Worm (Caenorhabditis elegans) whole organism, young adult: ENCODE data around the gene prde-1.
A peak's percentile ranks its signal among the peaks of the same experiment; 100 is the strongest.

Experiments used
- B0261.1 ChIP-seq: sonication (generic microtip); optimal IDR thresholded peaks from 2 replicates; lab custom pipeline; 2016; ENCODE audit warnings: mild to moderate bottlenecking, missing genetic modification characterization, moderate library complexity, missing compliant biosample characterization
- D2030.7 ChIP-seq: fragments of 200-800 bp; sonication (Bioruptor generic); IDR thresholded peaks from 2 replicates; pipeline ENCODE4 v1.3.6; 2022; ENCODE audit warnings: missing genetic modification reagents, missing genetic modification characterization, missing compliant biosample characterization
- Y67H2A.10 ChIP-seq: fragments of 200-800 bp; sonication (Bioruptor generic); conservative IDR thresholded peaks from 2 replicates; pipeline ENCODE4 v1.3.6; 2022; ENCODE audit warnings: missing genetic modification reagents, missing genetic modification characterization, missing compliant biosample characterization
- Y95B8A.8 ChIP-seq: fragments of 200-800 bp; sonication (Bioruptor generic); IDR thresholded peaks from 2 replicates; pipeline ENCODE4 v1.3.6; 2022; ENCODE audit warnings: missing genetic modification reagents, missing genetic modification characterization, missing compliant biosample characterization
- ZK185.1 ChIP-seq: sonication (generic microtip); optimal IDR thresholded peaks from 2 replicates; lab custom pipeline; 2016; ENCODE audit warnings: mild to moderate bottlenecking, missing genetic modification characterization, missing compliant biosample characterization; ENCODE audit not compliant: poor library complexity, severe bottlenecking
- ama-1 ChIP-seq, 3 experiments: fragments of 150-350 bp in 1 of 3; sonication (generic microtip) in 2 of 3; optimal IDR thresholded peaks; 2 replicates each; lab custom pipeline; 2014 to 2018; ENCODE audit warnings: missing biosample characterization in 2 of 3, missing genetic modification characterization in 2 of 3, missing genetic modification reagents in 2 of 3
- atf-7 ChIP-seq: sonication (generic microtip); optimal IDR thresholded peaks from 2 replicates; lab custom pipeline; 2017; ENCODE audit warnings: mild to moderate bottlenecking, missing genetic modification characterization, missing compliant biosample characterization
- attf-3 ChIP-seq: fragments of 200-800 bp; sonication (Bioruptor generic); conservative IDR thresholded peaks from 2 replicates; pipeline ENCODE4 v1.3.6; 2022; ENCODE audit warnings: missing genetic modification reagents, missing genetic modification characterization, missing compliant biosample characterization
- cebp-2 ChIP-seq: fragments of 200-800 bp; sonication (Bioruptor generic); IDR thresholded peaks from 2 replicates; pipeline ENCODE4 v1.3.6; 2022; ENCODE audit warnings: missing genetic modification characterization, missing compliant biosample characterization
- die-1 ChIP-seq: sonication (generic microtip); optimal IDR thresholded peaks from 2 replicates; lab custom pipeline; 2016; ENCODE audit warnings: missing genotype, mild to moderate bottlenecking, missing genetic modification characterization, missing compliant biosample characterization
- egl-44 ChIP-seq: fragments of 200-800 bp; sonication (Bioruptor generic); IDR thresholded peaks from 2 replicates; pipeline ENCODE4 v1.3.6; 2022; ENCODE audit warnings: missing genetic modification reagents, missing genetic modification characterization, missing compliant biosample characterization
- hlh-12 ChIP-seq: sonication (generic microtip); optimal IDR thresholded peaks from 2 replicates; lab custom pipeline; 2016; ENCODE audit warnings: missing genetic modification characterization, missing compliant biosample characterization
- hlh-26 ChIP-seq: fragments of 200-800 bp; sonication (Bioruptor generic); conservative IDR thresholded peaks from 2 replicates; pipeline ENCODE4 v1.3.6; 2022; ENCODE audit warnings: missing genetic modification reagents, missing genetic modification characterization, missing compliant biosample characterization
- hmg-1.2 ChIP-seq: fragments of 200-800 bp; sonication (Bioruptor generic); IDR thresholded peaks from 2 replicates; pipeline ENCODE4 v1.3.6; 2022; ENCODE audit warnings: missing genetic modification reagents, missing genetic modification characterization, missing compliant biosample characterization
- hrde-1 ChIP-seq: sonication (generic microtip); optimal IDR thresholded peaks from 2 replicates; lab custom pipeline; 2016; ENCODE audit warnings: missing genetic modification characterization, mild to moderate bottlenecking, missing compliant biosample characterization, moderate library complexity, missing genotype, missing genetic modification reagents, borderline replicate concordance
- hsf-1 ChIP-seq: fragments of 200-800 bp; sonication (Bioruptor generic); IDR thresholded peaks from 2 replicates; pipeline ENCODE4 v1.3.6; 2022; ENCODE audit warnings: missing genetic modification reagents, missing genetic modification characterization, missing compliant biosample characterization
- lin-54 ChIP-seq: fragments of 200-800 bp; sonication (Bioruptor generic); optimal IDR thresholded peaks from 2 replicates; lab custom pipeline; 2018; ENCODE audit warnings: mild to moderate bottlenecking, missing genetic modification characterization, missing compliant biosample characterization
- madf-6 ChIP-seq: fragments of 200-800 bp; sonication (Bioruptor generic); IDR thresholded peaks from 2 replicates; pipeline ENCODE4 v1.3.6; 2022; ENCODE audit warnings: missing genetic modification reagents, missing genetic modification characterization, missing compliant biosample characterization
- madf-8 ChIP-seq: fragments of 200-800 bp; sonication (Bioruptor generic); conservative IDR thresholded peaks from 2 replicates; pipeline ENCODE4 v1.3.6; 2022; ENCODE audit warnings: missing genetic modification reagents, missing genetic modification characterization, missing compliant biosample characterization
- mel-28 ChIP-seq: sonication (generic microtip); optimal IDR thresholded peaks from 2 replicates; lab custom pipeline; 2016; ENCODE audit warnings: borderline replicate concordance, mild to moderate bottlenecking, missing genetic modification characterization, missing compliant biosample characterization
- mes-4 ChIP-seq: sonication (generic microtip); optimal IDR thresholded peaks from 2 replicates; lab custom pipeline; 2016; ENCODE audit warnings: missing genotype, missing genetic modification characterization, missing compliant biosample characterization
- mxl-1 ChIP-seq: sonication (generic microtip); optimal IDR thresholded peaks from 2 replicates; lab custom pipeline; 2016; ENCODE audit warnings: missing genetic modification characterization, missing compliant biosample characterization
- nfya-2 ChIP-seq: fragments of 200-800 bp; sonication (Bioruptor generic); IDR thresholded peaks from 2 replicates; pipeline ENCODE4 v1.3.6; 2022; ENCODE audit warnings: missing genetic modification reagents, missing genetic modification characterization, missing compliant biosample characterization
- nhr-90 ChIP-seq: sonication (generic microtip); optimal IDR thresholded peaks from 2 replicates; lab custom pipeline; 2016; ENCODE audit warnings: missing genotype, mild to moderate bottlenecking, missing genetic modification characterization, missing compliant biosample characterization
- pbrm-1 ChIP-seq: fragments of 200-800 bp; sonication (Bioruptor generic); IDR thresholded peaks from 2 replicates; pipeline ENCODE4 v1.3.6; 2022; ENCODE audit warnings: missing genetic modification reagents, missing genetic modification characterization, missing compliant biosample characterization
- rpc-1 ChIP-seq, 2 experiments: fragments of 150-350 bp in 1 of 2; sonication (generic microtip) in 1 of 2; optimal IDR thresholded peaks; 2 replicates each; lab custom pipeline; 2014 to 2018; ENCODE audit warnings: missing biosample characterization in 1 of 2, missing genetic modification characterization in 1 of 2, missing genetic modification reagents in 1 of 2, missing genotype in 1 of 2
- sdz-38 ChIP-seq: sonication (generic microtip); optimal IDR thresholded peaks from 2 replicates; lab custom pipeline; 2016; ENCODE audit warnings: missing genotype, missing genetic modification characterization, missing compliant biosample characterization
- sea-2 ChIP-seq: fragments of 200-800 bp; sonication (Bioruptor generic); IDR thresholded peaks from 2 replicates; pipeline ENCODE4 v1.3.6; 2022; ENCODE audit warnings: missing genetic modification characterization, missing compliant biosample characterization
- snpc-1.1 ChIP-seq: sonication (generic microtip); optimal IDR thresholded peaks from 2 replicates; lab custom pipeline; 2017; ENCODE audit warnings: missing genetic modification characterization, mild to moderate bottlenecking, missing compliant biosample characterization, antibody characterized with exemption, moderate library complexity, missing genotype, missing genetic modification reagents; ENCODE audit not compliant: insufficient read depth
- somi-1 ChIP-seq: fragments of 200-800 bp; sonication (Bioruptor generic); optimal IDR thresholded peaks from 2 replicates; lab custom pipeline; 2018; ENCODE audit warnings: mild to moderate bottlenecking, missing genetic modification characterization, missing compliant biosample characterization
- tbx-9 ChIP-seq: sonication (generic microtip); optimal IDR thresholded peaks from 2 replicates; lab custom pipeline; 2016; ENCODE audit warnings: borderline replicate concordance, missing genetic modification characterization, inconsistent platforms, missing compliant biosample characterization
- tlf-1 ChIP-seq: fragments of 200-800 bp; sonication (Bioruptor generic); optimal IDR thresholded peaks from 2 replicates; lab custom pipeline; 2018; ENCODE audit warnings: mild to moderate bottlenecking, missing genetic modification characterization, missing compliant biosample characterization
- ztf-22 ChIP-seq: fragments of 200-800 bp; sonication (Bioruptor generic); optimal IDR thresholded peaks from 2 replicates; lab custom pipeline; 2018; ENCODE audit warnings: mild to moderate bottlenecking, missing genetic modification characterization, moderate library complexity, missing compliant biosample characterization
- ztf-3 ChIP-seq: fragments of 200-800 bp; sonication (Bioruptor generic); optimal IDR thresholded peaks from 2 replicates; lab custom pipeline; 2018; ENCODE audit warnings: mild to moderate bottlenecking, missing genetic modification characterization, missing compliant biosample characterization
- ztf-6 ChIP-seq: fragments of 200-800 bp; sonication (Bioruptor generic); IDR thresholded peaks from 2 replicates; pipeline ENCODE4 v1.3.6; 2022; ENCODE audit warnings: missing genetic modification reagents, missing genetic modification characterization, missing compliant biosample characterization

prde-1 gene

DNA sequence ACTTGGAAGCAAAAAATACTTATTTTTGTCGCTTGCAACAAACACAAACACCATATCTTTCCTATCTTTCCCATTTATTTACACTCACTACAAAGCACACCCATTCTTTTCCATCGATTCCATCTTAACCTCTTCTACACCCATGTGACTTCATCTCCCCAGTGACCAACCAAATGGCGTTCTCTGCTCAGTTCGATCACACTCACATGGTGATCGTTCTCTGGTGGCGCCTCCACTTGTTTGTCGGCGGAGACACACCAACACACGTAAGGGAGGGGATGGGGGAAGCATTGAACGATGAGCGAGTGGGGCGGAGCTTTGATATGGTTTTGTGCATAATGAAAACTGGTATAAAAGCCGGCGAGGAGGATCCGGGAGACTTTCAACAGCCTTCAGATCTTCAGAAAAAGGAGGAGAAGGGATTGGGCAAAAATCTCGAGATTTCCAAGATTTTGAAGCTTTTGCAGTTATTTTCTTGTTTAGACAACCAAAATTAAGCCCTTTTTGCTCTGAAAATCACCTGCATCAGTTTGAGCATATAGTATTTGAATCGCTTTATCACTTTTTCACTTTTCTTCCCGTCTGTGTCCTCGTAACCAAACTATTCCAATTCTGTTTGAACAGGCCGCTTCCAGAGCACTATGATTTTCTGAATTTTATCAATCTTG, 28.6 kb downstream of the prde-1 start (continued):
- peak; percentile 77 for TF ChIP-seq somi-1
- no peak for TF ChIP-seq D2030.7
- no peak for TF ChIP-seq Y95B8A.8 (GFP tag; lab: Robert Waterston, UW)
- no peak for TF ChIP-seq hrde-1 (tag; lab: Kevin White, UChicago)
- TF ChIP-seq nhr-90 (tag; lab: Kevin White, UChicago) = no peak
- peak; percentile 5 for TF ChIP-seq tlf-1 (GFP tag; lab: Kevin White, UChicago)
- peak; percentile 96 for TF ChIP-seq ama-1 (optimal IDR thresholded peaks at IDR 0.05; lab: Kevin White, UChicago)
- no peak for TF ChIP-seq ama-1 (GFP tag; optimal IDR thresholded peaks at IDR 0.05; lab: Kevin White, UChicago)
- TF ChIP-seq ztf-6 = 0 out of 2 replicates have a peak, but pooled peaks have one; percentile 16
- TF ChIP-seq sea-2 (GFP tag; lab: Robert Waterston, UW) = no peak
- TF ChIP-seq snpc-1.1 = no peak
- TF ChIP-seq madf-6 = no peak
- no peak for TF ChIP-seq sdz-38 (tag; lab: Kevin White, UChicago)
- no peak for TF ChIP-seq ztf-3 (GFP tag; lab: Kevin White, UChicago)
- no peak for TF ChIP-seq pbrm-1 (GFP tag; lab: Robert Waterston, UW)
- TF ChIP-seq mel-28 (tag; lab: Kevin White, UChicago) = no peak
- no peak for TF ChIP-seq nfya-2 (GFP tag; lab: Robert Waterston, UW)
- TF ChIP-seq cebp-2 (GFP tag; lab: Robert Waterston, UW) = no peak
- no peak for TF ChIP-seq rpc-1 (optimal IDR thresholded peaks at IDR 0.05; lab: Kevin White, UChicago)
- no peak for TF ChIP-seq rpc-1 (tag; optimal IDR thresholded peaks at IDR 0.05; lab: Kevin White, UChicago)
- no peak for TF ChIP-seq Y67H2A.10
- TF ChIP-seq hmg-1.2 = peak; percentile 33; the same call in 1 of the 2 replicates
- no peak for TF ChIP-seq mes-4 (tag; lab: Kevin White, UChicago)
- TF ChIP-seq die-1 (tag; lab: Kevin White, UChicago) = peak; percentile 34
- no peak for TF ChIP-seq atf-7 (tag; lab: Kevin White, UChicago)
- TF ChIP-seq hlh-26 (GFP tag; lab: Robert Waterston, UW) = no peak
- TF ChIP-seq mxl-1 (tag; lab: Kevin White, UChicago) = no peak
- no peak for TF ChIP-seq tbx-9
- no peak for TF ChIP-seq attf-3 (GFP tag; lab: Robert Waterston, UW)
- no peak for TF ChIP-seq B0261.1 (tag; lab: Kevin White, UChicago)
- peak; percentile 52 for TF ChIP-seq ZK185.1 (tag; lab: Kevin White, UChicago)
- TF ChIP-seq ztf-22 (GFP tag; lab: Kevin White, UChicago) = no peak
- TF ChIP-seq egl-44 = peak; percentile 52; the same call in 1 of the 2 replicates

DNA sequence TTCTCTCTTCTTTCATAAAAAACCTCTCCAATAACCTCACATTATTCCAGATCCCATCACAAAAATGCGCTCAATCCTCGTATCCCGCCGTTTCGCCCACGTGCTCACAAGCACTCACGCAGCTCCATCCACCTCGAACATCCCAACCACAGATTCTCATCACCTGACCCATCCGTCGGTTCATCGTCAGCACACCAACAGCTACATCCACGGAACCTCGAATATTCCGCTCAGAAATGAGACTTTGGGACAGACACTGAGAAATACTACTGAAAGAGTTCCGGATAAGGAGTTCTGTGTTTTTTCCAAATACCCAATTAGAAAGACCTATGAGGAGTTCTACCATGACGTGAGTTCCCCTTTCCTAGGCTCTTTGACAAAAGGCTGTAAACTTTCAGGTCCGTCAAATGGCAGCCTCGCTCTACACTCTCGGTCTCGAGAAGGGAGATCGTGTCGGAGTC, 29.3 kb downstream of the prde-1 start, which contains the start of gene acs-2:
Gene acs-2 (plus strand): TSS at position 51 of the 461 bp plus-strand sequence.
- TF ChIP-seq ama-1 (optimal IDR thresholded peaks at IDR 0.05; lab: Kevin White, UChicago) (peak; percentile 85), ama-1 (GFP tag; optimal IDR thresholded peaks at IDR 0.05; lab: Kevin White, UChicago) (no peak), madf-8 (GFP tag; lab: Robert Waterston, UW) (no peak), hsf-1 (GFP tag; lab: Robert Waterston, UW) (peak; percentile 32; the same call in 1 of the 2 replicates), mel-28 (tag; lab: Kevin White, UChicago) (no peak)
- TF ChIP-seq, all 124 proteins: peak for 2

DNA sequence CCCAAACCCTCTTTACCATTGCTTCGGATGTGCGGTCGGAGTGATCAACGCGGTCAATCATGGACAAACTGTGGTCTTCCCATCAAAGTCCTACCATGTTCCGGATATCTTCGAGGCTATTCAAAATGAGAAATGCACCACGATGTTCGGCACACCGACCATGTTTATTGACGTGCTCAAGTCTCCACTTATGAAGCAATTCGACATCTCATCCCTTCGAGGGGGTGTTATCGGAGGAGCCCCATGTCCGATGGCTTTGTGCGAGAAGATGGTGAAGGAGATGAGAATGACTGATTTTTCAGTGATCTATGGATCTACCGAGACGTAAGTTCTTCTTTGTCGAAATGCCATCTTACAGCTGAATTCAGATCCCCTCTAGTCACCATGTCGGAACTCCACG, 30.3 kb downstream of the prde-1 start:
- TF ChIP-seq hlh-12 (no peak), ama-1 (optimal IDR thresholded peaks at IDR 0.05; lab: Kevin White, UChicago) (peak; percentile 42), ama-1 (GFP tag; optimal IDR thresholded peaks at IDR 0.05; lab: Kevin White, UChicago) (no peak), lin-54 (no peak)
